Worm (Caenorhabditis elegans) whole organism, L3 larva: ENCODE measurements around the gene Y57G11C.1130.

Experiments used
- jun-1 ChIP-seq: fragments of 150-350 bp; optimal IDR thresholded peaks from 2 replicates; lab custom pipeline; 2014; ENCODE audit warnings: missing biosample characterization, missing genetic modification reagents, missing genetic modification characterization
- sea-2 ChIP-seq: fragments of 150-350 bp; sonication (generic microtip); optimal IDR thresholded peaks from 4 replicates; lab custom pipeline; 2014; ENCODE audit warnings: missing biosample characterization, missing genetic modification reagents, missing genetic modification characterization
- ztf-11 ChIP-seq: fragments of 150-350 bp; optimal IDR thresholded peaks from 2 replicates; lab custom pipeline; 2014; ENCODE audit warnings: missing biosample characterization, missing genetic modification characterization

DNA sequence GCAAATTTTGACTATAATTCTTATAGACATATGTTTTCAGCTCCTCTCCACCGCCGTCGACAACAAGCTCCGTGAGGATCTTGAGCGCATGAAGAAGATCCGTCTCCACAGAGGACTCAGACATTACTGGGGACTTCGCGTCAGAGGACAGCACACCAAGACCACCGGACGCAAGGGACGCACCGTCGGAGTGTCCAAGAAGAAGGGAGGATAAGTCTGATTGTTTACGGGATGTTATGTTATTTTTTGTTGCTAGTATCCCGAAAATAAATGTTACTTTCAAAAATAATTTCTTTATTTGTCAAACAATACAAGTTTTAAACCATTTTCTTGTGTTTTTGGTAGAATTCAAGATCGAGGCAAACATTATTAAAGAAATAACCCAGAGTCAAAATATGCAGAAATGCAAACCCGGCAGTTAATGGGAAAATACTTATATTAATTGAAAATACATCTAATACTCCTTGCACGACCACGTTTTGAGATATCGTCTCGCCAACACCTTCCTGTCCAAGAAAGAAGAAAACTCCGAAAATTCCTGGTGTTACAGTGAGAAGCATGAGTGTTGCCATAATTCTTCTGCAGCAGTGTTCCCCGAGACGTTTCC lies 43.9 kb downstream of the Y57G11C.1130 start:
- TF ChIP-seq jun-1 (tag; lab: Kevin White, UChicago) (no peak), ztf-11 (tag; lab: Kevin White, UChicago) (no peak), sea-2 (GFP tag; lab: Kevin White, UChicago) (no peak)
